Worm (Caenorhabditis elegans) whole organism, young adult: ENCODE results near the gene pps-1.

Experiments used
- B0336.3 ChIP-seq: fragments of 200-800 bp; sonication (Bioruptor generic); IDR thresholded peaks from 2 replicates; pipeline ENCODE4 v1.3.6; 2022; ENCODE audit warnings: missing genetic modification characterization, missing compliant biosample characterization
- C17E4.6 ChIP-seq: fragments of 200-800 bp; sonication (Bioruptor generic); IDR thresholded peaks from 2 replicates; pipeline ENCODE4 v1.3.6; 2022; ENCODE audit warnings: missing genetic modification reagents, missing genetic modification characterization, missing compliant biosample characterization
- D2030.7 ChIP-seq: fragments of 200-800 bp; sonication (Bioruptor generic); IDR thresholded peaks from 2 replicates; pipeline ENCODE4 v1.3.6; 2022; ENCODE audit warnings: missing genetic modification reagents, missing genetic modification characterization, missing compliant biosample characterization
- F10E7.11 ChIP-seq: sonication (generic microtip); optimal IDR thresholded peaks from 2 replicates; lab custom pipeline; 2017; ENCODE audit warnings: mild to moderate bottlenecking, missing genetic modification characterization, moderate library complexity, missing compliant biosample characterization
- F23B12.7 ChIP-seq: sonication (generic microtip); optimal IDR thresholded peaks from 2 replicates; lab custom pipeline; 2017; ENCODE audit warnings: missing genetic modification characterization, mild to moderate bottlenecking, missing compliant biosample characterization, antibody characterized with exemption, moderate library complexity; ENCODE audit not compliant: insufficient read depth
- F33H1.4 ChIP-seq: fragments of 200-800 bp; sonication (Bioruptor generic); IDR thresholded peaks from 2 replicates; pipeline ENCODE4 v1.3.6; 2022; ENCODE audit warnings: missing genetic modification reagents, missing genetic modification characterization, missing compliant biosample characterization
- F49E8.2 ChIP-seq: sonication (generic microtip); optimal IDR thresholded peaks from 3 replicates; lab custom pipeline; 2017; ENCODE audit warnings: missing genetic modification characterization, mild to moderate bottlenecking, missing compliant biosample characterization, antibody characterized with exemption, moderate library complexity; ENCODE audit not compliant: insufficient read depth
- T26A5.8 ChIP-seq: sonication (generic microtip); optimal IDR thresholded peaks from 2 replicates; lab custom pipeline; 2016; ENCODE audit warnings: missing genetic modification characterization, missing compliant biosample characterization
- Y53G8AR.9 ChIP-seq: fragments of 200-800 bp; sonication (Bioruptor generic); conservative IDR thresholded peaks from 2 replicates; pipeline ENCODE4 v1.3.6; 2022; ENCODE audit warnings: missing genetic modification reagents, missing genetic modification characterization, missing compliant biosample characterization
- ama-1 ChIP-seq, 3 experiments: fragments of 150-350 bp in 1 of 3; sonication (generic microtip) in 2 of 3; optimal IDR thresholded peaks; 2 replicates each; lab custom pipeline; 2014 to 2018; ENCODE audit warnings: missing biosample characterization in 2 of 3, missing genetic modification characterization in 2 of 3, missing genetic modification reagents in 2 of 3
- aptf-2 ChIP-seq: fragments of 200-800 bp; sonication (Bioruptor generic); conservative IDR thresholded peaks from 2 replicates; pipeline ENCODE4 v1.3.6; 2022; ENCODE audit warnings: missing genetic modification reagents, missing genetic modification characterization, missing compliant biosample characterization
- bed-1 ChIP-seq: fragments of 200-800 bp; sonication (Bioruptor generic); IDR thresholded peaks from 2 replicates; pipeline ENCODE4 v1.3.6; 2022; ENCODE audit warnings: missing genetic modification reagents, missing genetic modification characterization, missing compliant biosample characterization
- cebp-1 ChIP-seq, 2 experiments: fragments of 200-800 bp in 1 of 2; sonication (Bioruptor generic) in 1 of 2; sonication (generic microtip) in 1 of 2; IDR thresholded peaks in 1 of 2; optimal IDR thresholded peaks in 1 of 2; 2 replicates each; pipeline versions ENCODE4 v1.3.6 to Lab custom; 2017 to 2022; ENCODE audit warnings: missing compliant biosample characterization in 2 of 2, missing genetic modification characterization in 2 of 2, mild to moderate bottlenecking in 1 of 2, missing genetic modification reagents in 1 of 2, moderate library complexity in 1 of 2
- efl-1 ChIP-seq: fragments of 150-350 bp; optimal IDR thresholded peaks from 2 replicates; lab custom pipeline; 2014; ENCODE audit warnings: missing biosample characterization, missing genetic modification reagents, missing genetic modification characterization
- egl-44 ChIP-seq: fragments of 200-800 bp; sonication (Bioruptor generic); IDR thresholded peaks from 2 replicates; pipeline ENCODE4 v1.3.6; 2022; ENCODE audit warnings: missing genetic modification reagents, missing genetic modification characterization, missing compliant biosample characterization
- egrh-3 ChIP-seq: fragments of 200-800 bp; sonication (Bioruptor generic); IDR thresholded peaks from 2 replicates; pipeline ENCODE4 v1.3.6; 2022; ENCODE audit warnings: missing genetic modification reagents, missing genetic modification characterization, missing compliant biosample characterization
- ets-4 ChIP-seq: fragments of 200-800 bp; sonication (Bioruptor generic); optimal IDR thresholded peaks from 2 replicates; lab custom pipeline; 2018; ENCODE audit warnings: mild to moderate bottlenecking, missing genetic modification characterization, missing compliant biosample characterization
- fkh-3 ChIP-seq: sonication (generic microtip); optimal IDR thresholded peaks from 2 replicates; lab custom pipeline; 2016; ENCODE audit warnings: mild to moderate bottlenecking, missing genetic modification characterization, missing compliant biosample characterization
- him-1 ChIP-seq: sonication (generic microtip); optimal IDR thresholded peaks from 2 replicates; lab custom pipeline; 2016; ENCODE audit warnings: missing genotype, missing genetic modification reagents, missing genetic modification characterization, missing compliant biosample characterization
- hmg-1.2 ChIP-seq: fragments of 200-800 bp; sonication (Bioruptor generic); IDR thresholded peaks from 2 replicates; pipeline ENCODE4 v1.3.6; 2022; ENCODE audit warnings: missing genetic modification reagents, missing genetic modification characterization, missing compliant biosample characterization
- hsf-1 ChIP-seq: fragments of 200-800 bp; sonication (Bioruptor generic); IDR thresholded peaks from 2 replicates; pipeline ENCODE4 v1.3.6; 2022; ENCODE audit warnings: missing genetic modification reagents, missing genetic modification characterization, missing compliant biosample characterization
- lag-1 ChIP-seq: fragments of 200-800 bp; sonication (Bioruptor generic); IDR thresholded peaks from 2 replicates; pipeline ENCODE4 v1.3.6; 2022; ENCODE audit warnings: missing genetic modification reagents, missing genetic modification characterization, missing compliant biosample characterization
- lin-26 ChIP-seq: fragments of 200-800 bp; sonication (Bioruptor generic); IDR thresholded peaks from 2 replicates; pipeline ENCODE4 v1.3.6; 2022; ENCODE audit warnings: missing genetic modification reagents, missing genetic modification characterization, missing compliant biosample characterization
- lin-40 ChIP-seq: sonication (generic microtip); optimal IDR thresholded peaks from 2 replicates; lab custom pipeline; 2016; ENCODE audit warnings: missing genetic modification characterization, mild to moderate bottlenecking, missing compliant biosample characterization, missing genotype, missing genetic modification reagents
- lin-54 ChIP-seq: fragments of 200-800 bp; sonication (Bioruptor generic); optimal IDR thresholded peaks from 2 replicates; lab custom pipeline; 2018; ENCODE audit warnings: mild to moderate bottlenecking, missing genetic modification characterization, missing compliant biosample characterization
- lsl-1 ChIP-seq: fragments of 200-800 bp; sonication (Bioruptor generic); optimal IDR thresholded peaks from 2 replicates; lab custom pipeline; 2018; ENCODE audit warnings: mild to moderate bottlenecking, missing genetic modification characterization, moderate library complexity, missing compliant biosample characterization
- madf-6 ChIP-seq: fragments of 200-800 bp; sonication (Bioruptor generic); IDR thresholded peaks from 2 replicates; pipeline ENCODE4 v1.3.6; 2022; ENCODE audit warnings: missing genetic modification reagents, missing genetic modification characterization, missing compliant biosample characterization
- madf-8 ChIP-seq: fragments of 200-800 bp; sonication (Bioruptor generic); conservative IDR thresholded peaks from 2 replicates; pipeline ENCODE4 v1.3.6; 2022; ENCODE audit warnings: missing genetic modification reagents, missing genetic modification characterization, missing compliant biosample characterization
- mcd-1 ChIP-seq: fragments of 200-800 bp; sonication (Bioruptor generic); IDR thresholded peaks from 2 replicates; pipeline ENCODE4 v1.3.6; 2022; ENCODE audit warnings: missing genetic modification reagents, missing genetic modification characterization, missing compliant biosample characterization
- nhr-179 ChIP-seq: sonication (generic microtip); optimal IDR thresholded peaks from 2 replicates; lab custom pipeline; 2016; ENCODE audit warnings: mild to moderate bottlenecking, missing genetic modification characterization, missing compliant biosample characterization
- nhr-27 ChIP-seq: fragments of 200-800 bp; sonication (Bioruptor generic); optimal IDR thresholded peaks from 2 replicates; lab custom pipeline; 2018; ENCODE audit warnings: mild to moderate bottlenecking, missing genetic modification characterization, moderate library complexity, missing compliant biosample characterization
- nhr-80 ChIP-seq: sonication (generic microtip); optimal IDR thresholded peaks from 2 replicates; lab custom pipeline; 2016; ENCODE audit warnings: missing genetic modification characterization, missing compliant biosample characterization
- pbrm-1 ChIP-seq: fragments of 200-800 bp; sonication (Bioruptor generic); IDR thresholded peaks from 2 replicates; pipeline ENCODE4 v1.3.6; 2022; ENCODE audit warnings: missing genetic modification reagents, missing genetic modification characterization, missing compliant biosample characterization
- rcor-1 ChIP-seq: fragments of 200-800 bp; sonication (Bioruptor generic); IDR thresholded peaks from 2 replicates; pipeline ENCODE4 v1.3.6; 2022; ENCODE audit warnings: missing genetic modification reagents, missing genetic modification characterization, missing compliant biosample characterization
- snpc-1.1 ChIP-seq: sonication (generic microtip); optimal IDR thresholded peaks from 2 replicates; lab custom pipeline; 2017; ENCODE audit warnings: missing genetic modification characterization, mild to moderate bottlenecking, missing compliant biosample characterization, antibody characterized with exemption, moderate library complexity, missing genotype, missing genetic modification reagents; ENCODE audit not compliant: insufficient read depth
- snpc-3.4 ChIP-seq: sonication (generic microtip); optimal IDR thresholded peaks from 2 replicates; lab custom pipeline; 2017; ENCODE audit warnings: missing genetic modification characterization, mild to moderate bottlenecking, missing compliant biosample characterization, antibody characterized with exemption, moderate library complexity, missing genotype, missing genetic modification reagents
- snpc-4 ChIP-seq, 5 experiments: fragments of 150-350 bp in 1 of 5; sonication (generic microtip) in 4 of 5; optimal IDR thresholded peaks; 2 replicates each; lab custom pipeline; 2014 to 2018; ENCODE audit warnings: missing genetic modification characterization in 5 of 5, missing biosample characterization in 3 of 5, antibody characterized with exemption in 2 of 5, mild to moderate bottlenecking in 2 of 5, missing compliant biosample characterization in 2 of 5, missing genotype in 2 of 5, moderate library complexity in 2 of 5, missing genetic modification reagents in 1 of 5
- tbp1 ChIP-seq: fragments of 200-800 bp; sonication (Bioruptor generic); optimal IDR thresholded peaks from 2 replicates; lab custom pipeline; 2018; ENCODE audit warnings: mild to moderate bottlenecking, missing genetic modification characterization, missing compliant biosample characterization
- tlf-1 ChIP-seq: fragments of 200-800 bp; sonication (Bioruptor generic); optimal IDR thresholded peaks from 2 replicates; lab custom pipeline; 2018; ENCODE audit warnings: mild to moderate bottlenecking, missing genetic modification characterization, missing compliant biosample characterization
- ztf-18 ChIP-seq: sonication (generic microtip); optimal IDR thresholded peaks from 2 replicates; lab custom pipeline; 2016; ENCODE audit warnings: missing genotype, mild to moderate bottlenecking, missing genetic modification characterization, missing compliant biosample characterization

pps-1 gene

ce11 chrIV:10176252-10176730, 14.5 kb downstream of the pps-1 start, which contains the start of gene rack-1:
TSS of gene rack-1 (plus strand) at chrIV:10176680.
- TF ChIP-seq nhr-80, result peak; percentile 14
- TF ChIP-seq efl-1 (GFP tag; lab: Kevin White, UChicago), result peak; percentile 23
- TF ChIP-seq lin-40 (tag; lab: Kevin White, UChicago), result peak; percentile 28
- peak; percentile 91 for TF ChIP-seq F33H1.4 (GFP tag; lab: Robert Waterston, UW)
- no peak for TF ChIP-seq nhr-27 (tag; lab: Kevin White, UChicago)
- TF ChIP-seq madf-6 (GFP tag; lab: Robert Waterston, UW), result peak; percentile 58
- peak; percentile 54 for TF ChIP-seq snpc-4 (GFP tag; optimal IDR thresholded peaks at IDR 0.05; lab: Kevin White, UChicago)
- peak in 2 of 4 experiments; percentile 4 to 30 for TF ChIP-seq snpc-4 (tag; optimal IDR thresholded peaks at IDR 0.05; lab: Kevin White, UChicago)
- peak; percentile 1 for TF ChIP-seq F49E8.2 (tag; lab: Kevin White, UChicago)
- no peak for TF ChIP-seq T26A5.8 (tag; lab: Kevin White, UChicago)
- TF ChIP-seq snpc-3.4 (tag; lab: Kevin White, UChicago), result peak; percentile 63
- peak; percentile 26 for TF ChIP-seq lin-54 (GFP tag; lab: Kevin White, UChicago)
- no peak for TF ChIP-seq D2030.7 (GFP tag; lab: Robert Waterston, UW)
- peak; percentile 47; the same call in 1 of the 2 replicates for TF ChIP-seq mcd-1 (GFP tag; lab: Robert Waterston, UW)
- TF ChIP-seq tbp1 (GFP tag; lab: Kevin White, UChicago), result peak; percentile 28
- no peak for TF ChIP-seq ztf-18
- TF ChIP-seq hmg-1.2 (GFP tag; lab: Robert Waterston, UW), result peak; percentile 33; the same call in 1 of the 2 replicates
- TF ChIP-seq lsl-1, result peak; percentile 15
- no peak for TF ChIP-seq madf-8 (GFP tag; lab: Robert Waterston, UW)
- peak; percentile 46; the same call in 1 of the 2 replicates for TF ChIP-seq egrh-3 (GFP tag; lab: Robert Waterston, UW)
- peak; percentile 81 for TF ChIP-seq F23B12.7 (tag; lab: Kevin White, UChicago)
- TF ChIP-seq cebp-1 (GFP tag; IDR thresholded peaks at IDR 0.05; lab: Robert Waterston, UW), result no peak
- peak; percentile 30 for TF ChIP-seq cebp-1 (tag; optimal IDR thresholded peaks at IDR 0.05; lab: Kevin White, UChicago)
- TF ChIP-seq nhr-179, result no peak
- peak; percentile 9; the same call in 1 of the 2 replicates for TF ChIP-seq pbrm-1 (GFP tag; lab: Robert Waterston, UW)
- TF ChIP-seq, all 124 proteins: peak for 17

DNA sequence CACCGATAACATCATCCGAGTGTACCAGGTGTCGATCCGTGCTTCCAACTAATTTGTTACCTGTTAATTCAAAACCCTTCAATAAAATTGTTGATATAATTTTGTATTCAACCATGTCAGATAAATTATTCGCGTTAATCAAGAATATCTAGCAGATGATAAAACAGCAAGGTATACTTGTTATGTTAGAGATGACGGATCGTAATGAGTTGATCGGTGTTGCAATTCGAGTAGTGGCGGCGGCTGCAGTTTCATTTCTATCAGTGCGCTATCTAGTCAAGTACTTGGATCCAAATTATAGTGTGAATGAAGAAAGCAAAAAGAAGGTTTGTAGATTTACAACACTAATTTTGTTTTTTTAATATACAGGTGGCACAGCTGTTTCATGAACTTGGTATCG, 16.0 kb downstream of the pps-1 start, which contains the start of gene mspn-1:
mspn-1 (plus strand) TSS at position 190 of the 400 bp plus-strand sequence.
- 0 out of 2 replicates have a peak, but pooled peaks have one; percentile 48 for TF ChIP-seq lin-26 (GFP tag; lab: Robert Waterston, UW)
- peak; percentile 65; the same call in 1 of the 2 replicates for TF ChIP-seq B0336.3
- peak; percentile 52; the same call in 1 of the 2 replicates for TF ChIP-seq C17E4.6
- TF ChIP-seq him-1 (tag; lab: Kevin White, UChicago), result no peak
- peak; percentile 54; the same call in 1 of the 2 replicates for TF ChIP-seq madf-6 (GFP tag; lab: Robert Waterston, UW)
- peak; percentile 17 for TF ChIP-seq F49E8.2 (tag; lab: Kevin White, UChicago)
- peak; percentile 46 for TF ChIP-seq tlf-1 (GFP tag; lab: Kevin White, UChicago)
- TF ChIP-seq F33H1.4 (GFP tag; lab: Robert Waterston, UW), result peak; percentile 36
- no peak for TF ChIP-seq ets-4 (GFP tag; lab: Kevin White, UChicago)
- peak; percentile 74; the same call in 1 of the 2 replicates for TF ChIP-seq Y53G8AR.9 (GFP tag; lab: Robert Waterston, UW)
- peak; percentile 61; the same call in 1 of the 2 replicates for TF ChIP-seq hsf-1 (GFP tag; lab: Robert Waterston, UW)
- TF ChIP-seq D2030.7 (GFP tag; lab: Robert Waterston, UW), result peak; percentile 18; the same call in 1 of the 2 replicates
- TF ChIP-seq lin-54 (GFP tag; lab: Kevin White, UChicago), result peak; percentile 43
- no peak for TF ChIP-seq ama-1 (optimal IDR thresholded peaks at IDR 0.05; lab: Kevin White, UChicago)
- TF ChIP-seq ama-1 (GFP tag; optimal IDR thresholded peaks at IDR 0.05; lab: Kevin White, UChicago), result peak in 1 of 2 experiments; percentile 37
- TF ChIP-seq egl-44, result no peak
- TF ChIP-seq rcor-1 (GFP tag; lab: Robert Waterston, UW), result peak; percentile 21; the same call in 1 of the 2 replicates
- TF ChIP-seq snpc-3.4 (tag; lab: Kevin White, UChicago), result peak; percentile 8
- TF ChIP-seq bed-1 (GFP tag; lab: Robert Waterston, UW), result no peak
- TF ChIP-seq aptf-2 (GFP tag; lab: Robert Waterston, UW), result no peak
- TF ChIP-seq fkh-3 (tag; lab: Kevin White, UChicago), result no peak
- TF ChIP-seq lsl-1, result peak; percentile 16
- TF ChIP-seq snpc-1.1 (tag; lab: Kevin White, UChicago), result no peak
- TF ChIP-seq F10E7.11, result no peak
- no peak for TF ChIP-seq lag-1
- TF ChIP-seq, all 124 proteins: peak for 15
